Fruit fly (Drosophila melanogaster) whole organism, prepupa: ENCODE results near the gene cmet.

Source experiments
- CG11294 ChIP-seq: fragments of 200-800 bp; sonication (Bioruptor generic); IDR thresholded peaks from 2 replicates; pipeline ENCODE4 v1.3.6; 2022; ENCODE audit warnings: missing biosample characterization, missing genetic modification characterization
- CG15336 ChIP-seq: fragments of 200-800 bp; sonication (Bioruptor generic); IDR thresholded peaks from 2 replicates; pipeline ENCODE4 v1.3.6; 2022; ENCODE audit warnings: missing biosample characterization, missing genetic modification characterization
- CG31627 ChIP-seq: fragments of 200-800 bp; sonication (Bioruptor generic); optimal IDR thresholded peaks from 3 replicates; lab custom pipeline; 2016; ENCODE audit warnings: missing biosample characterization, missing genetic modification characterization
- CG3919 ChIP-seq: fragments of 200-800 bp; sonication (Bioruptor generic); optimal IDR thresholded peaks from 3 replicates; lab custom pipeline; 2016; ENCODE audit warnings: missing biosample characterization, missing genetic modification characterization
- CG6163 ChIP-seq: fragments of 200-800 bp; sonication (Bioruptor generic); IDR thresholded peaks from 3 replicates; pipeline ENCODE4 v1.3.6; 2022; ENCODE audit warnings: missing biosample characterization, missing genetic modification characterization
- CG8119 ChIP-seq: fragments of 200-800 bp; sonication (Bioruptor generic); IDR thresholded peaks from 3 replicates; pipeline ENCODE4 v1.3.6; 2022; ENCODE audit warnings: missing biosample characterization, missing genetic modification characterization
- CG8319 ChIP-seq: fragments of 200-800 bp; sonication (Bioruptor generic); optimal IDR thresholded peaks from 3 replicates; lab custom pipeline; 2016; ENCODE audit warnings: missing biosample characterization, missing genetic modification characterization
- CG8632 ChIP-seq: fragments of 200-800 bp; sonication (Bioruptor generic); optimal IDR thresholded peaks from 3 replicates; lab custom pipeline; 2016; ENCODE audit warnings: missing biosample characterization, missing genetic modification characterization
- Sox102F ChIP-seq: fragments of 200-800 bp; sonication (Bioruptor generic); optimal IDR thresholded peaks from 2 replicates; lab custom pipeline; 2016; ENCODE audit warnings: missing biosample characterization, mild to moderate bottlenecking, missing genetic modification characterization
- eg ChIP-seq: fragments of 200-800 bp; sonication (Bioruptor generic); IDR thresholded peaks from 3 replicates; pipeline ENCODE4 v1.3.6; 2022; ENCODE audit warnings: missing biosample characterization, missing genetic modification characterization

dm6 chr2L:11228909-11229574 lies 39.8 kb downstream of the cmet start:
- TF ChIP-seq eg (GFP tag; lab: Robert Waterston, UW) (0 out of 3 replicates have a peak, but pooled peaks have one; percentile 26), CG31627 (GFP tag; lab: Kevin White, UChicago) (no peak), CG8632 (GFP tag; lab: Kevin White, UChicago) (no peak), CG15336 (peak; percentile 44; the same call in 1 of the 2 replicates), CG8119 (peak; percentile 63), CG6163 (GFP tag; lab: Robert Waterston, UW) (0 out of 3 replicates have a peak, but pooled peaks have one; percentile 26), CG8319 (GFP tag; lab: Kevin White, UChicago) (no peak), CG3919 (GFP tag; lab: Kevin White, UChicago) (no peak), Sox102F (GFP tag; lab: Kevin White, UChicago) (no peak), CG11294 (GFP tag; lab: Robert Waterston, UW) (no peak)
